Worm (Caenorhabditis elegans): ENCODE measurements around the gene col-3.

Gene col-3

DNA sequence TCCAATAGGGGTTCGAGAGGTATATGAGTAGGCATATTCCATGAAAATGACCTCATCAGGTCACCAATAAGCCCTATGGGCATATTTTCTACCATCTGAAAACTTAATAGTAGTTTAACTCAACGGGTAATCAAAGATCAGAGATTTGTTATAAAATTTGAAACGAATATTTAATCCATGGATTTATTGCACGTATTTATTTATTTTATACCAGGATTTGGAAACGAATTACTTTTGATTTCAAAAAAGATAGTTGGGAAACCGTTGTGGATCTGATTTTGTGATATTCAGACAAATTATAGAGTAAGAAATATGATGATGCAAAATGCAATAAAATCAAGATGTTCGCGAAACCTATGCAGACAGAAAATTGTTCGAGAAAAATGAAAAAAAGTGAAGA lies 31.8 kb upstream of the col-3 start, which contains the start of gene C33D9.3:
TSS of gene C33D9.3 (minus strand) at position 101 of the 400 bp plus-strand sequence.
- TF ChIP-seq tbx-11 (GFP tag; IDR thresholded peaks at IDR 0.05), result no peak
- TF ChIP-seq scrt-1 (GFP tag; IDR thresholded peaks at IDR 0.05), result no peak
- TF ChIP-seq hmbx-1 (tag; optimal IDR thresholded peaks at IDR 0.05), result no peak
- TF ChIP-seq flt-1 (GFP tag; IDR thresholded peaks at IDR 0.05), result no peak
- TF ChIP-seq ets-7 (tag; optimal IDR thresholded peaks at IDR 0.05), result no peak
- no peak for TF ChIP-seq F13C5.2 (tag; optimal IDR thresholded peaks at IDR 0.05)
- no peak for TF ChIP-seq tra-4 (tag; optimal IDR thresholded peaks at IDR 0.05)
- no peak for TF ChIP-seq ceh-13 (GFP tag; optimal IDR thresholded peaks at IDR 0.05)
- no peak for TF ChIP-seq hnd-1 (tag; optimal IDR thresholded peaks at IDR 0.05)
- TF ChIP-seq tbx-37 (GFP tag; conservative IDR thresholded peaks at IDR 0.05), result no peak
- no peak for TF ChIP-seq B0310.2 (tag; optimal IDR thresholded peaks at IDR 0.05)
- TF ChIP-seq ceh-36 (tag; optimal IDR thresholded peaks at IDR 0.05), result no peak
- TF ChIP-seq hmg-4 (GFP tag; optimal IDR thresholded peaks at IDR 0.05), result no peak
- TF ChIP-seq ama-1 (optimal IDR thresholded peaks at IDR 0.05), result no peak

DNA sequence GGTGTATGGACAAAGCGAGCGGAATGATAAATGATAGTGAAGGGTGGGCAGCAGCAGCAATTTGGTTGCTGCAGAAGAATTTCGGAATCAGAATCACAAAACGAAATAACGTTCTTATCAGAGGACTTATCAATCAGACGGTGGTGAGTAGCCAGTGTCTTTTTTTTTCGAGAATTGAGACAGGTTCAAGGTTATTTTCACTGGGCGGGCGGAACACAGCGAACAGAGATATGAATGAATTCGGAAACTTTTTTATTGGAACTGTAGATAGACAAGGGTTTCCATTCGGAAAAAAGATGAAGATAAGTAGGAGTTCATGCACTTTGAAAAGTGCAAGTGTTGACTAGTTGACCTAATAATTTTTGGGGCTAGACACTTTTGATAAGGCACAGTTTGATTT lies 31.4 kb upstream of the col-3 start:
- TF ChIP-seq tbx-37 (GFP tag; conservative IDR thresholded peaks at IDR 0.05), result no peak
- no peak for TF ChIP-seq F13C5.2 (tag; optimal IDR thresholded peaks at IDR 0.05)
- TF ChIP-seq ets-7 (tag; optimal IDR thresholded peaks at IDR 0.05), result no peak
- no peak for TF ChIP-seq sea-1 (GFP tag; conservative IDR thresholded peaks at IDR 0.05)
- no peak for TF ChIP-seq hmbx-1 (tag; optimal IDR thresholded peaks at IDR 0.05)
- no peak for TF ChIP-seq hmg-4 (GFP tag; optimal IDR thresholded peaks at IDR 0.05)
- TF ChIP-seq ceh-13 (GFP tag; optimal IDR thresholded peaks at IDR 0.05), result no peak
- TF ChIP-seq tbx-11 (GFP tag; IDR thresholded peaks at IDR 0.05), result no peak
- TF ChIP-seq ama-1 (optimal IDR thresholded peaks at IDR 0.05), result no peak
- no peak for TF ChIP-seq scrt-1 (GFP tag; IDR thresholded peaks at IDR 0.05)
- no peak for TF ChIP-seq hnd-1 (tag; optimal IDR thresholded peaks at IDR 0.05)
- no peak for TF ChIP-seq ceh-36 (tag; optimal IDR thresholded peaks at IDR 0.05)
- no peak for TF ChIP-seq pes-1 (GFP tag; IDR thresholded peaks at IDR 0.05)
- TF ChIP-seq B0310.2 (tag; optimal IDR thresholded peaks at IDR 0.05), result no peak
- no peak for TF ChIP-seq flt-1 (GFP tag; IDR thresholded peaks at IDR 0.05)
- no peak for TF ChIP-seq aly-1 (tag; optimal IDR thresholded peaks at IDR 0.05)
- no peak for TF ChIP-seq tra-4 (tag; optimal IDR thresholded peaks at IDR 0.05)

DNA sequence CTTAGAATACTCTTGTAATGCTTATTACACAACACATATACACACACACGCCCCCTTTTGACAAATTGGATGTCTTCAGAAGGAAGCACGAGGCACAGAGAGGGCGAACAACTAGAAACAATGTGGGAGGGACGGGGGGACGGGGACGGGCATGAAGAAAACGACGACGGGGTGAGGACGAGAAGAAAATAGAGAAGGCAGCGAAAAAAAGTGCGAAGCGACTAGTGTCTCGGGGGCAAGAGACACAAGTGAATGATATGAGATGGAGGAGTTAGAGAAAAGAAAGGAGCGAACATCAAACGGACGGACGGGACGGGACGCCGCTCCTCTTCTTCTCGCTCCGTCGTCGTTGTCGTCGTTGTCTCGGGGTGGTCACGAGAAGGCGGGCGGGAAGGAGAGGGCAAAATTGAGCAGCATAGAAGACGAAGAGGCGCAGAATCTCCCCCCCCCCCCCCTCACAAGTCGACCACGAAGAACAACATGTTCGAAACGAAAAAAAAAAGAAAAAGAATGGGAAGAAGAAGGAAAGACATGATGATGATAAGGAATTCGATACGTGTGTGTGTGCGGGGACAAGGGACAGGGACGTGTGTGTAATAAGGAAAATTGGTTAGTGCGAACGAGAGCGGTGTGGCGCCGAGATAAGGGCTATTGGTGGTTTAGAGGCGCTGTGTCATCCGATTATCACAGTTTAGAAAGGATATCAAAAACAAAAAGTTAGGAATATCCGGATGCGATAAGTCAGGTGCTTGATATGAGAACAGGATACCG lies 29.5 kb upstream of the col-3 start:
- no peak for TF ChIP-seq flt-1 (GFP tag; IDR thresholded peaks at IDR 0.05)
- no peak for TF ChIP-seq tbx-37 (GFP tag; conservative IDR thresholded peaks at IDR 0.05)
- TF ChIP-seq aly-1 (tag; optimal IDR thresholded peaks at IDR 0.05), result no peak
- no peak for TF ChIP-seq F13C5.2 (tag; optimal IDR thresholded peaks at IDR 0.05)
- no peak for TF ChIP-seq pes-1 (GFP tag; IDR thresholded peaks at IDR 0.05)
- TF ChIP-seq B0310.2 (tag; optimal IDR thresholded peaks at IDR 0.05), result no peak
- TF ChIP-seq sea-1 (GFP tag; conservative IDR thresholded peaks at IDR 0.05), result no peak
- TF ChIP-seq ceh-36 (tag; optimal IDR thresholded peaks at IDR 0.05), result no peak
- no peak for TF ChIP-seq tbx-11 (GFP tag; IDR thresholded peaks at IDR 0.05)
- TF ChIP-seq ama-1 (optimal IDR thresholded peaks at IDR 0.05), result no peak
- TF ChIP-seq hmbx-1 (tag; optimal IDR thresholded peaks at IDR 0.05), result no peak
- no peak for TF ChIP-seq scrt-1 (GFP tag; IDR thresholded peaks at IDR 0.05)
- TF ChIP-seq hmg-4 (GFP tag; optimal IDR thresholded peaks at IDR 0.05), result no peak
- TF ChIP-seq hnd-1 (tag; optimal IDR thresholded peaks at IDR 0.05), result no peak
- TF ChIP-seq ets-7 (tag; optimal IDR thresholded peaks at IDR 0.05), result no peak
- no peak for TF ChIP-seq ceh-13 (GFP tag; optimal IDR thresholded peaks at IDR 0.05)
- TF ChIP-seq tra-4 (tag; optimal IDR thresholded peaks at IDR 0.05), result no peak

DNA sequence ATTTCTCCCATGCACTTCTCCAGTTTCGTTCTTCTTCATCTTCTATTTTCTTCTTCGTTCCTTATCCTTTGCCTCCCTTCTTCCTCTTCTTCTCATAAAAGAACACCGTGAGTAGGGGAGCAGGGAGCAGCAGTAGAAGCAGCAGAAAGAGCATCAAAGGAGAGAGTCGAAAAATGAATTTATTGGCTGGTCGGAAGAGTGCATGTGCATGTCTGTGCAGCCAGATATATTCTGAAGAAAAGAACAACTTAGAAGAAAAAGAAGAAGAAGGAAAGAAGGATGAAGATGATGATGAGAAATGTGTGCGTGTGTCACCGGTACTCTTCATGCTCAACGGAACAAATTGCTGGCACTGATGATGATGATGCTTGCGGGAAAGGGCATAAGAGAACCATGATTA lies 28.3 kb upstream of the col-3 start:
- TF ChIP-seq aly-1 (tag; optimal IDR thresholded peaks at IDR 0.05), result no peak
- no peak for TF ChIP-seq tbx-37 (GFP tag; conservative IDR thresholded peaks at IDR 0.05)

DNA sequence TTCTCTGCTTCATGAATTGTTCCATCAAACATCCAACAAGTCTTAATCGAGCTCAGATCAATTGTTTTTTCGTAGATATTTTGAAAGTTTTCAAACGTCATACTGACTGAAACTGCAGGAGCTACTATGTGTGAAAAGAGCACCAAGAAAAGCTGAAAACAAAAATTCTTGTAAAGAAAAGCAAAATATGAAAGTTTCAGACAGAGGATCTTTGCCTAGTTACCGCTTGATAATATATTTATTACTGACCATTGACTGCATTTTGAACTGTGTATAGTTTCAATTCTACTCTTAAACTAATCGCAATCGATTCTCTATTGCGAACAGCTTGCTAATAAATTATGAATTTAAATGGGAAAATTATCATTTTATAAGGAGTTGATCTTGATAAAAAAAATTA lies 26.3 kb upstream of the col-3 start, which contains the start of gene clec-182:
TSS of gene clec-182 (minus strand) at position 101 of the 400 bp plus-strand sequence.
- TF ChIP-seq tbx-11 (GFP tag; IDR thresholded peaks at IDR 0.05), result no peak
- TF ChIP-seq ets-7 (tag; optimal IDR thresholded peaks at IDR 0.05), result no peak
- no peak for TF ChIP-seq B0310.2 (tag; optimal IDR thresholded peaks at IDR 0.05)
- no peak for TF ChIP-seq flt-1 (GFP tag; IDR thresholded peaks at IDR 0.05)
- TF ChIP-seq hnd-1 (tag; optimal IDR thresholded peaks at IDR 0.05), result no peak
- TF ChIP-seq tbx-37 (GFP tag; conservative IDR thresholded peaks at IDR 0.05), result no peak
- no peak for TF ChIP-seq sea-1 (GFP tag; conservative IDR thresholded peaks at IDR 0.05)
- no peak for TF ChIP-seq F13C5.2 (tag; optimal IDR thresholded peaks at IDR 0.05)
- no peak for TF ChIP-seq tra-4 (tag; optimal IDR thresholded peaks at IDR 0.05)
- no peak for TF ChIP-seq ceh-13 (GFP tag; optimal IDR thresholded peaks at IDR 0.05)
- no peak for TF ChIP-seq hmbx-1 (tag; optimal IDR thresholded peaks at IDR 0.05)
- TF ChIP-seq ama-1 (optimal IDR thresholded peaks at IDR 0.05), result no peak

DNA sequence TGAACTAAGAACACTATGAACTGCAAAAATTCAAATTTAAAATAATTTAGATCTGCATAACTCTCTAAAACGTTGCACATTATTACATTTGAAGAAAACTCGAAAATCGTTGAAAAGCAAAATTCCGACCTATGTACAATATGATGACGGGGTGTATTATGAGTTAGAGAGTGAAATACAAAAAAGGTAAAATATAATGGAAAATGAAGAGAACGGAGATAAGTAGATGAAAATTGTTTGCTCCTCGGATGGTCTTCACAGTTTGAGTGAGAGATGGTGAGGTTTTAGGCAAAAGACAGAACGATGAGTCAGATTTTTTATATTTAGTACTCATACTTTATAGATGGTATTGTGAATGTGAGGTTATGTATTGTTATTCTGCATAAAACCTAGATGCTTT lies 17.3 kb upstream of the col-3 start:
- TF ChIP-seq ceh-36 (tag; optimal IDR thresholded peaks at IDR 0.05) (no peak), hmbx-1 (tag; optimal IDR thresholded peaks at IDR 0.05) (no peak), aly-1 (tag; optimal IDR thresholded peaks at IDR 0.05) (no peak), ama-1 (optimal IDR thresholded peaks at IDR 0.05) (no peak), sea-1 (GFP tag; conservative IDR thresholded peaks at IDR 0.05) (no peak), pes-1 (GFP tag; IDR thresholded peaks at IDR 0.05) (no peak), flt-1 (GFP tag; IDR thresholded peaks at IDR 0.05) (no peak), tbx-37 (GFP tag; conservative IDR thresholded peaks at IDR 0.05) (no peak), tra-4 (tag; optimal IDR thresholded peaks at IDR 0.05) (no peak), hnd-1 (tag; optimal IDR thresholded peaks at IDR 0.05) (no peak)

DNA sequence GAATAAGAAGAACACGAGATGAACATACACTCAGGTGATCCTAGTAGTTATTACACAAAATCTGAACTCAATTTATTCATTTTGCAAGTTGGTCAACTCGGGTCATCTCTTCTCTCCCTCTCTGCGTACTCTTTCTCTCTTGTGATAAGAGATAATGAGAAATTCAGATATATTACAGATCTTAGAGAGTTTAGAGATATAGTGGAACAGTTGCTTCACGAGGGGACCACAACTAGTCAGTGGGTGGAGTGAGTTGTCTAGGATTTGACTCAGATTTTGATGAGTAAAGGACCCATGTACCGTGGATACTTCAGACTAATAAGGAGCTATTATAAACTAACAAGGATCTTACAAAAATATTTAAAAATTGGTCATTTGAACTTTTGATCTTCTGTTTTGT lies 11.0 kb upstream of the col-3 start, which contains the start of gene exc-5:
TSS of gene exc-5 (minus strand) at position 57 of the 400 bp plus-strand sequence.
- no peak for TF ChIP-seq tra-4 (tag; optimal IDR thresholded peaks at IDR 0.05)
- TF ChIP-seq tbx-11 (GFP tag; IDR thresholded peaks at IDR 0.05), result no peak
- TF ChIP-seq ceh-13 (GFP tag; optimal IDR thresholded peaks at IDR 0.05), result no peak
- TF ChIP-seq B0310.2 (tag; optimal IDR thresholded peaks at IDR 0.05), result no peak
- no peak for TF ChIP-seq scrt-1 (GFP tag; IDR thresholded peaks at IDR 0.05)
- TF ChIP-seq pes-1 (GFP tag; IDR thresholded peaks at IDR 0.05), result no peak
- no peak for TF ChIP-seq hmg-4 (GFP tag; optimal IDR thresholded peaks at IDR 0.05)
- no peak for TF ChIP-seq ama-1 (optimal IDR thresholded peaks at IDR 0.05)
- no peak for TF ChIP-seq hmbx-1 (tag; optimal IDR thresholded peaks at IDR 0.05)
- TF ChIP-seq hnd-1 (tag; optimal IDR thresholded peaks at IDR 0.05), result no peak
- TF ChIP-seq sea-1 (GFP tag; conservative IDR thresholded peaks at IDR 0.05), result no peak
- no peak for TF ChIP-seq F13C5.2 (tag; optimal IDR thresholded peaks at IDR 0.05)
- TF ChIP-seq ets-7 (tag; optimal IDR thresholded peaks at IDR 0.05), result no peak
- TF ChIP-seq aly-1 (tag; optimal IDR thresholded peaks at IDR 0.05), result no peak
- no peak for TF ChIP-seq ceh-36 (tag; optimal IDR thresholded peaks at IDR 0.05)
- no peak for TF ChIP-seq tbx-37 (GFP tag; conservative IDR thresholded peaks at IDR 0.05)
- no peak for TF ChIP-seq flt-1 (GFP tag; IDR thresholded peaks at IDR 0.05)
